Worm (Caenorhabditis elegans) whole organism, L1 larva: ENCODE data around the gene irld-38.
"Not testable (repeated sequence)": the region's sequence is repeated elsewhere in the genome, so short reads cannot be mapped to it uniquely, and the experiment has no call there.

ENCODE experiments used
- C16A3.4 ChIP-seq: fragments of 150-350 bp; optimal IDR thresholded peaks from 2 replicates; lab custom pipeline; 2014; ENCODE audit warnings: missing biosample characterization, missing genetic modification characterization
- alr-1 ChIP-seq: fragments of 200-800 bp; sonication (Bioruptor generic); optimal IDR thresholded peaks from 2 replicates; lab custom pipeline; 2018; ENCODE audit warnings: borderline replicate concordance, mild to moderate bottlenecking, missing genetic modification characterization, missing compliant biosample characterization
- blmp-1 ChIP-seq: fragments of 150-350 bp; optimal IDR thresholded peaks from 2 replicates; lab custom pipeline; 2014; ENCODE audit warnings: missing biosample characterization, missing genetic modification characterization
- ceh-63 ChIP-seq: fragments of 200-800 bp; sonication (Bioruptor generic); optimal IDR thresholded peaks from 2 replicates; lab custom pipeline; 2018; ENCODE audit warnings: mild to moderate bottlenecking, missing genetic modification characterization, missing compliant biosample characterization
- ceh-8 ChIP-seq: fragments of 200-800 bp; sonication (Bioruptor generic); optimal IDR thresholded peaks from 2 replicates; lab custom pipeline; 2018; ENCODE audit warnings: mild to moderate bottlenecking, missing genetic modification characterization, moderate library complexity, missing compliant biosample characterization
- efl-1 ChIP-seq, 4 experiments: fragments of 150-350 bp; optimal IDR thresholded peaks in 3 of 4; peaks in 1 of 4; 1 replicate in 1 of 4; 2 replicates in 3 of 4; lab custom pipeline; 2014; ENCODE audit warnings: missing biosample characterization in 2 of 4, missing genetic modification characterization in 2 of 4, missing genetic modification reagents in 2 of 4
- fkh-4 ChIP-seq: sonication (generic microtip); optimal IDR thresholded peaks from 2 replicates; lab custom pipeline; 2016; ENCODE audit warnings: missing compliant biosample characterization, missing genetic modification characterization, borderline replicate concordance
- fkh-8 ChIP-seq: sonication (generic microtip); optimal IDR thresholded peaks from 2 replicates; lab custom pipeline; 2016; ENCODE audit warnings: mild to moderate bottlenecking, missing genetic modification characterization, missing compliant biosample characterization
- fos-1 ChIP-seq: fragments of 150-350 bp; optimal IDR thresholded peaks from 2 replicates; lab custom pipeline; 2014; ENCODE audit warnings: missing biosample characterization, missing genetic modification characterization
- hlh-4 ChIP-seq: sonication (generic microtip); optimal IDR thresholded peaks from 2 replicates; lab custom pipeline; 2016; ENCODE audit warnings: mild to moderate bottlenecking, missing genetic modification characterization, missing compliant biosample characterization
- isw-1 ChIP-seq: fragments of 200-800 bp; sonication (Bioruptor generic); IDR thresholded peaks from 2 replicates; pipeline ENCODE4 v1.3.6; 2022; ENCODE audit warnings: missing genetic modification characterization, missing compliant biosample characterization
- lin-13 ChIP-seq: fragments of 150-350 bp; optimal IDR thresholded peaks from 2 replicates; lab custom pipeline; 2014; ENCODE audit warnings: missing biosample characterization, missing genetic modification reagents, missing genetic modification characterization
- lin-35 ChIP-seq, 2 experiments: fragments of 150-350 bp; optimal IDR thresholded peaks; 2 replicates each; lab custom pipeline; 2014; ENCODE audit warnings: missing biosample characterization in 2 of 2, missing genetic modification characterization in 2 of 2, missing genetic modification reagents in 2 of 2
- lir-3 ChIP-seq: sonication (generic microtip); optimal IDR thresholded peaks from 2 replicates; lab custom pipeline; 2016; ENCODE audit warnings: mild to moderate bottlenecking, missing genetic modification characterization, moderate library complexity, missing compliant biosample characterization; ENCODE audit not compliant: poor library complexity
- lsy-2 ChIP-seq, 2 experiments: fragments of 150-350 bp; optimal IDR thresholded peaks; 2 replicates each; lab custom pipeline; 2014; ENCODE audit warnings: missing biosample characterization in 2 of 2, missing genetic modification characterization in 2 of 2
- mab-9 ChIP-seq: fragments of 200-800 bp; sonication (Bioruptor generic); IDR thresholded peaks from 2 replicates; pipeline ENCODE4 v1.3.6; 2022; ENCODE audit warnings: missing genetic modification reagents, missing genetic modification characterization, missing compliant biosample characterization
- mef-2 ChIP-seq: fragments of 150-350 bp; optimal IDR thresholded peaks from 2 replicates; lab custom pipeline; 2014; ENCODE audit warnings: missing biosample characterization, missing genetic modification characterization
- mep-1 ChIP-seq: fragments of 150-350 bp; optimal IDR thresholded peaks from 2 replicates; lab custom pipeline; 2014; ENCODE audit warnings: missing biosample characterization, missing genetic modification characterization
- nhr-12 ChIP-seq: sonication (generic microtip); optimal IDR thresholded peaks from 2 replicates; lab custom pipeline; 2017; ENCODE audit warnings: missing biosample characterization, missing genetic modification characterization
- nhr-19 ChIP-seq: fragments of 200-800 bp; sonication (Bioruptor generic); conservative IDR thresholded peaks from 2 replicates; pipeline ENCODE4 v1.3.6; 2022; ENCODE audit warnings: missing genetic modification characterization, missing compliant biosample characterization
- nhr-237 ChIP-seq: fragments of 150-350 bp; optimal IDR thresholded peaks from 2 replicates; lab custom pipeline; 2014; ENCODE audit warnings: missing biosample characterization, missing genetic modification characterization
- nhr-47 ChIP-seq: sonication (generic microtip); optimal IDR thresholded peaks from 2 replicates; lab custom pipeline; 2016; ENCODE audit warnings: mild to moderate bottlenecking, missing genetic modification characterization, moderate library complexity, missing compliant biosample characterization
- nhr-77 ChIP-seq: fragments of 150-350 bp; optimal IDR thresholded peaks from 2 replicates; lab custom pipeline; 2014; ENCODE audit warnings: missing biosample characterization, missing genetic modification characterization
- nhr-84 ChIP-seq: sonication (generic microtip); optimal IDR thresholded peaks from 2 replicates; lab custom pipeline; 2017; ENCODE audit warnings: missing biosample characterization, missing genetic modification characterization
- nhr-85 ChIP-seq: sonication (generic microtip); peaks from one replicate; lab custom pipeline; 2016; ENCODE audit warnings: missing genetic modification characterization, inconsistent platforms, missing compliant biosample characterization
- nhr-90 ChIP-seq: sonication (generic microtip); optimal IDR thresholded peaks from 2 replicates; lab custom pipeline; 2016; ENCODE audit warnings: mild to moderate bottlenecking, missing genetic modification characterization, missing compliant biosample characterization; ENCODE audit not compliant: poor library complexity
- skn-1 ChIP-seq: fragments of 150-350 bp; optimal IDR thresholded peaks from 2 replicates; lab custom pipeline; 2014; ENCODE audit warnings: missing biosample characterization, missing genetic modification characterization
- snu-23 ChIP-seq: sonication (generic microtip); optimal IDR thresholded peaks from 2 replicates; lab custom pipeline; 2016; ENCODE audit warnings: missing genetic modification characterization, missing compliant biosample characterization
- sox-4 ChIP-seq: sonication (generic microtip); optimal IDR thresholded peaks from 2 replicates; lab custom pipeline; 2016; ENCODE audit warnings: missing genetic modification characterization, missing compliant biosample characterization
- swsn-7 ChIP-seq: sonication (generic microtip); optimal IDR thresholded peaks from 2 replicates; lab custom pipeline; 2016; ENCODE audit warnings: missing genetic modification characterization, missing compliant biosample characterization
- unc-130 ChIP-seq: fragments of 150-350 bp; optimal IDR thresholded peaks from 2 replicates; lab custom pipeline; 2017; ENCODE audit warnings: missing biosample characterization, missing genetic modification characterization, inconsistent platforms
- unc-86 ChIP-seq: sonication (generic microtip); optimal IDR thresholded peaks from 2 replicates; lab custom pipeline; 2016; ENCODE audit warnings: missing genetic modification characterization, missing compliant biosample characterization
- vab-15 ChIP-seq: sonication (generic microtip); optimal IDR thresholded peaks from 2 replicates; lab custom pipeline; 2017; ENCODE audit warnings: missing genotype, mild to moderate bottlenecking, missing genetic modification characterization, missing compliant biosample characterization
- zip-4 ChIP-seq: fragments of 200-800 bp; sonication (Bioruptor generic); optimal IDR thresholded peaks from 2 replicates; lab custom pipeline; 2018; ENCODE audit warnings: mild to moderate bottlenecking, missing genetic modification characterization, moderate library complexity, missing compliant biosample characterization
- ztf-11 ChIP-seq, 2 experiments: sonication (generic microtip); optimal IDR thresholded peaks; 2 replicates each; lab custom pipeline; 2016 to 2017; ENCODE audit warnings: missing genetic modification characterization in 2 of 2, missing biosample characterization in 1 of 2, missing compliant biosample characterization in 1 of 2

irld-38 gene

DNA sequence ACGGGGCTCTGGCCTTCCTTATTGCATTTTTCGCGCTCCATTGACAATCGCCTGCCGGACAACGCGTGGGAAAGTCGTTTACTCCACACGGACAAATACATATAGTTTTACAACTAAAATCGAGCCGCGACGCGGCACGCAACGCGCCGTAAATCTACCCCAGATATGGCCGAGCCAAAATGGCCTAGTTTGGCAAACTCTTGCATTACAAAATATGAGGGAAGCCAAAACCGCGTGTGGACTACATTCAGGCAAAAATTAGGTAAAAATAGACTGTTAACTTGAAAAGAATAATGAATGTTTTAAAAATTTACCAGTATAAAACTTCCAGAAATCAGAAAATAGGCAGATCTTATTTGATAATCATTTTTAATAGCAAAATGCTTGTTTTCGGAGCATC lies 32.2 kb upstream of the irld-38 start, which contains the start of gene srt-16:
srt-16 (minus strand) TSS at position 101 of the 400 bp plus-strand sequence.
- not testable (repeated sequence) for TF ChIP-seq lin-13, snu-23, zip-4 (GFP tag; lab: Kevin White, UChicago)

DNA sequence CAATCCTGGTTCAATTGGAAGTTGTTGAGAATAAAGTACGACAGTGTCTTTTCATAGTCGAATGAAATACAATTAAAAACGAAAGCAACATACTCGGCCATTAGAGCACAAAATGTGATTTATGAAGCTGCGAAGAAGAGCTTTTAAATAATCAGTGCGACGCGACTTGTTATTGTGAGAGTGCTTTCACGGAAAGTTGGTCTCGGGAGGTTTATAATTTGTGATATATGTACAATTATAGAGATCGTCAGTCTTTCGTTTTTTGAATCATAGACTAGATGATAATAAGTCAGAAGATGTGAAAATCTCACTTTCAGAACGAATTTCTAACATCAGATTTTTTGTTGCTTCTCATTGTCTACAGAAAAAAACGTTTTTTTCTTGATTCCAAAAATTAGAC lies 29.8 kb upstream of the irld-38 start, which contains the start of gene srt-15:
srt-15 (minus strand) TSS at position 101 of the 400 bp plus-strand sequence.
- TF ChIP-seq alr-1 (tag; lab: Kevin White, UChicago): no peak
- TF ChIP-seq nhr-85 (tag; lab: Kevin White, UChicago): no peak
- TF ChIP-seq fkh-4 (tag; lab: Kevin White, UChicago): no peak
- no peak for TF ChIP-seq ztf-11 (tag; optimal IDR thresholded peaks at IDR 0.05; lab: Kevin White, UChicago)
- no peak for TF ChIP-seq unc-86 (tag; lab: Kevin White, UChicago)
- TF ChIP-seq unc-130: no peak
- TF ChIP-seq ceh-8: no peak
- TF ChIP-seq nhr-84: no peak
- no peak for TF ChIP-seq C16A3.4 (tag; lab: Kevin White, UChicago)
- TF ChIP-seq lir-3 (tag; lab: Kevin White, UChicago): no peak
- no peak for TF ChIP-seq mab-9 (GFP tag; lab: Robert Waterston, UW)
- no peak for TF ChIP-seq mep-1 (tag; lab: Kevin White, UChicago)
- no peak for TF ChIP-seq lin-35 (GFP tag; optimal IDR thresholded peaks at IDR 0.05; lab: Kevin White, UChicago)
- TF ChIP-seq nhr-90 (tag; lab: Kevin White, UChicago): no peak
- no peak for TF ChIP-seq nhr-47

DNA sequence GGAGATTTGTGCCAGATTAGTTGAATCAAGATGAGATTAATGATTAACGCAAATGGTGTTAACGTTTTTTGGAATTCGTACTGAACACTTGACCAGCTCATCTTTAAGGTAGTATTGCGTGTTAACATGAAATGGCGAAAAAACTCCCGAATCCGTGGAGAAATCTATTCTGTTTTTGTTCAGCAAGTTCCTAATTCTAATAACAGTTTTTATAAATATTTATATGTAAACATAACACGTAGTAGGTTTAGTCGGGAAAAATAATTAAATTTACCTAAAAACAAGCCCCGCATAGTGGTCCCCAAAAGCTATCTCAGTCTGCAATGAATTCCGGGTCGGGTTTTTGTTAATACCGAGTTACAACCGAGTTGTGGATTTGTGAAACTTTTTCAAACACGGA lies 26.8 kb upstream of the irld-38 start, which contains the start of gene str-244:
str-244 (minus strand) TSS at position 101 of the 400 bp plus-strand sequence.
- TF ChIP-seq nhr-77 (tag; lab: Kevin White, UChicago): no peak
- TF ChIP-seq nhr-237 (tag; lab: Kevin White, UChicago): no peak
- no peak for TF ChIP-seq skn-1 (tag; lab: Kevin White, UChicago)
- no peak for TF ChIP-seq nhr-19 (GFP tag; lab: Robert Waterston, UW)
- no peak for TF ChIP-seq mef-2 (tag; lab: Kevin White, UChicago)
- no peak for TF ChIP-seq fos-1 (tag; lab: Kevin White, UChicago)
- no peak for TF ChIP-seq lin-13 (GFP tag; lab: Kevin White, UChicago)
- TF ChIP-seq fkh-8 (tag; lab: Kevin White, UChicago): no peak

DNA sequence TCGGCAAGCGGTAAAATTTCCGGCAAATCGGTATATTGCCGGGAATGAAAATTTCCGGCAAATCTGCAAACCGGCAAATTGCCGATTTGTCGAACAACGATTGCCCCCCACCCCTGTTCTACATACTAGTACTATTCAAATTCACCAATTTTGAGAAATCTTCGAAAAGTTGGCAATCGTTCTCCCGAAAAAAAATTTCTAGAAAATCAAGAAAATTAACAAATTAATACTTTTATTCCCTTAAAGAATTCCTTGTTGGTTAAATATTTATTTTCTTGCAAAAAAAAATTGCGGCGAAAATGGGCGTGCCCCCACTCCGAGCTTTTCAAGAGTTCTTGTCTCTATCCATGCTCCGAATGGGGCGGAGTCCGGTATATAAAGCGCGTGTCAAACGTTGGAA lies 22.0 kb upstream of the irld-38 start, which contains the start of gene C50H11.8:
C50H11.8 (plus strand) TSS at position 301 of the 400 bp plus-strand sequence.
- TF ChIP-seq fkh-4 (tag; lab: Kevin White, UChicago) (no peak), hlh-4 (tag; lab: Kevin White, UChicago) (no peak), lsy-2 (tag; optimal IDR thresholded peaks at IDR 0.05; lab: Kevin White, UChicago) (no peak), efl-1 (optimal IDR thresholded peaks at IDR 0.05; lab: Kevin White, UChicago) (no peak), efl-1 (GFP tag; optimal IDR thresholded peaks at IDR 0.05 in 1 of 2; lab: Kevin White, UChicago) (peak in 1 of 2 experiments; percentile 18)
- TF ChIP-seq, all 84 proteins: peak for 1

DNA sequence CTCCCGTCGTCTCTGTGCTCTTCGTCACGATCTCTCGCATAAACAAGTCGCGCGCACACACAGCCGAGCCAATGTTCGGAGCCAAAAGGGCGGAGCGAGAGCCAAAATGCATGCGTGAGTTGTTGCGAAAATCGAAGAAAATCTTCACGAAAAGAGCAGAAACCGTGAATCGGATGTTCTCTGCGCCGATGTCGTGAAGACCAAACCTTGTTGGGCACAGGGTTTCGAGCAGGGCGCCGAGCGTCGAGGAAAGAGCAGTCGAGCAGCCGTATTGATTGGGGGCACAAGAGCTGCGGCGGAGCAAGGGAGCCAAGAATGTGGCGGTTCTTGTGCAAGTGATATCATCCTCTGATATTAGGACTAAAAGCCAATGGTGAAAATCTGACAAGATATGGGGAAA lies 14.1 kb upstream of the irld-38 start:
- TF ChIP-seq blmp-1 (tag; lab: Kevin White, UChicago) (no peak), vab-15 (tag; lab: Kevin White, UChicago) (no peak), swsn-7 (tag; lab: Kevin White, UChicago) (no peak)
- TF ChIP-seq, all 84 proteins: peak for 0

DNA sequence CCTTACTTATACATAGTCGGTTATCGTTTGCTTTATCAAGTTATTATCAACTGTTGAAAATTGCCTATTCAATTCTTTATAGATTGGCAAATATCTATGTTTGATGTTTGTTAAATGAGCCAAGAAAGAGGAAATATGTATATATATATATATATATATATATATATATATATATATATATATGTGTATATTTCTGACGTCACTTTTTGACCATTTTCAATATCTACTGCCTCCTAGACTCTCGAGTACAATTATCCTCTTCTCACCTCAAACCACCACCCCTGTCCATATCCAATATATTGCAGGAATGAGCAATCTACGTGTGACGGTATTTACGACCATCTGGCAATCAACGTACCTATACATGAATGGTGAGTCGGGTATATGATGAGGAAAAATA lies 12.6 kb upstream of the irld-38 start, which contains the start of gene F59D6.1:
F59D6.1 (plus strand) TSS at position 301 of the 400 bp plus-strand sequence.
- no peak for TF ChIP-seq fkh-8 (tag; lab: Kevin White, UChicago)
- no peak for TF ChIP-seq isw-1
- TF ChIP-seq nhr-12 (tag; lab: Kevin White, UChicago): no peak
- no peak for TF ChIP-seq mep-1 (tag; lab: Kevin White, UChicago)
- no peak for TF ChIP-seq ceh-63 (GFP tag; lab: Kevin White, UChicago)
- no peak for TF ChIP-seq sox-4
